Fruit fly (Drosophila melanogaster) whole organism, embryonic: ENCODE data around the gene heix.
A peak's percentile ranks its signal among the peaks of the same experiment; 100 is the strongest.

Experiments used
- Asciz ChIP-seq: fragments of 200-800 bp; sonication (Bioruptor generic); optimal IDR thresholded peaks from 2 replicates; lab custom pipeline; 2017; ENCODE audit warnings: missing biosample characterization, mild to moderate bottlenecking, missing genetic modification characterization, missing genetic modification reagents
- BEAF-32 ChIP-seq: fragments of 200-800 bp; sonication (Bioruptor generic); optimal IDR thresholded peaks from 3 replicates; lab custom pipeline; 2017; ENCODE audit warnings: missing biosample characterization, missing genetic modification characterization, mild to moderate bottlenecking, moderate library complexity, missing genetic modification reagents
- CG1024 ChIP-seq: fragments of 200-800 bp; sonication (Bioruptor generic); IDR thresholded peaks from 2 replicates; pipeline ENCODE4 v1.3.6; 2022; ENCODE audit warnings: missing biosample characterization, missing genetic modification characterization
- CG10462 ChIP-seq: fragments of 200-800 bp; sonication (Bioruptor generic); optimal IDR thresholded peaks from 2 replicates; lab custom pipeline; 2016; ENCODE audit warnings: missing biosample characterization, missing genetic modification characterization
- CG11398 ChIP-seq: fragments of 200-800 bp; sonication (Bioruptor generic); optimal IDR thresholded peaks from 2 replicates; lab custom pipeline; 2016; ENCODE audit warnings: missing biosample characterization, missing genetic modification characterization
- CG11456 ChIP-seq: fragments of 200-800 bp; sonication (Bioruptor generic); IDR thresholded peaks from 3 replicates; pipeline ENCODE4 v1.3.6; 2022; ENCODE audit warnings: missing biosample characterization, missing genetic modification characterization
- CG11504 ChIP-seq: fragments of 200-800 bp; sonication (Bioruptor generic); optimal IDR thresholded peaks from 3 replicates; lab custom pipeline; 2019; ENCODE audit warnings: missing biosample characterization, mild to moderate bottlenecking, missing genetic modification characterization, moderate library complexity
- CG11560 ChIP-seq: fragments of 200-800 bp; sonication (Bioruptor generic); IDR thresholded peaks from 3 replicates; pipeline ENCODE4 v1.3.6; 2022; ENCODE audit warnings: missing biosample characterization, missing genetic modification characterization
- CG11695 ChIP-seq: fragments of 200-800 bp; sonication (Bioruptor generic); IDR thresholded peaks from 3 replicates; pipeline ENCODE4 v1.3.6; 2022; ENCODE audit warnings: missing biosample characterization, missing genetic modification characterization
- CG12155 ChIP-seq: fragments of 200-800 bp; sonication (Bioruptor generic); optimal IDR thresholded peaks from 3 replicates; lab custom pipeline; 2016; ENCODE audit warnings: missing biosample characterization, missing genetic modification characterization
- CG12769 ChIP-seq: fragments of 200-800 bp; sonication (Bioruptor generic); optimal IDR thresholded peaks from 2 replicates; lab custom pipeline; 2019; ENCODE audit warnings: missing biosample characterization, mild to moderate bottlenecking, missing genetic modification characterization, moderate library complexity
- CG13624 ChIP-seq: fragments of 200-800 bp; sonication (Bioruptor generic); optimal IDR thresholded peaks from 2 replicates; lab custom pipeline; 2016; ENCODE audit warnings: missing biosample characterization, missing genetic modification characterization
- CG14050 ChIP-seq: fragments of 200-800 bp; sonication (Bioruptor generic); IDR thresholded peaks from 3 replicates; pipeline ENCODE4 v1.3.6; 2022; ENCODE audit warnings: missing biosample characterization, missing genetic modification characterization
- CG15479 ChIP-seq: fragments of 200-800 bp; sonication (Bioruptor generic); optimal IDR thresholded peaks from 3 replicates; lab custom pipeline; 2019; ENCODE audit warnings: missing biosample characterization, mild to moderate bottlenecking, missing genetic modification characterization, moderate library complexity
- CG17612 ChIP-seq: fragments of 200-800 bp; sonication (Bioruptor generic); IDR thresholded peaks from 2 replicates; pipeline ENCODE4 v1.3.6; 2022; ENCODE audit warnings: missing biosample characterization, missing genetic modification characterization
- CG17829 ChIP-seq: fragments of 200-800 bp; optimal IDR thresholded peaks from 2 replicates; lab custom pipeline; 2019; ENCODE audit warnings: missing biosample characterization, mild to moderate bottlenecking, missing genetic modification characterization, moderate library complexity
- CG3065 ChIP-seq: fragments of 200-800 bp; sonication (Bioruptor generic); optimal IDR thresholded peaks from 2 replicates; lab custom pipeline; 2016; ENCODE audit warnings: missing biosample characterization, missing genetic modification characterization
- CG32532 ChIP-seq: fragments of 200-800 bp; sonication (Bioruptor generic); IDR thresholded peaks from 2 replicates; pipeline ENCODE4 v1.3.6; 2022; ENCODE audit warnings: missing biosample characterization, missing genetic modification characterization
- CG32772 ChIP-seq: fragments of 200-800 bp; sonication (Bioruptor generic); IDR thresholded peaks from 2 replicates; pipeline ENCODE4 v1.3.6; 2022; ENCODE audit warnings: missing biosample characterization, missing genetic modification characterization
- CG34376 ChIP-seq: fragments of 200-800 bp; sonication (Bioruptor generic); optimal IDR thresholded peaks from 2 replicates; lab custom pipeline; 2018; ENCODE audit warnings: missing biosample characterization, mild to moderate bottlenecking, missing genetic modification characterization
- CG3726 ChIP-seq: fragments of 200-800 bp; sonication (Bioruptor generic); IDR thresholded peaks from 3 replicates; pipeline ENCODE4, ENCODE4 v1.3.6; 2022; ENCODE audit warnings: missing biosample characterization, missing genetic modification characterization
- CG4360 ChIP-seq: fragments of 200-800 bp; sonication (Bioruptor generic); IDR thresholded peaks from 2 replicates; pipeline ENCODE4 v1.3.6; 2022; ENCODE audit warnings: missing biosample characterization, missing genetic modification characterization
- CG6683 ChIP-seq: fragments of 200-800 bp; sonication (Bioruptor generic); optimal IDR thresholded peaks from 2 replicates; lab custom pipeline; 2017; ENCODE audit warnings: missing biosample characterization, mild to moderate bottlenecking, missing genetic modification characterization, missing genetic modification reagents
- CG6689 ChIP-seq: fragments of 200-800 bp; sonication (Bioruptor generic); IDR thresholded peaks from 2 replicates; pipeline ENCODE4 v1.3.6; 2022; ENCODE audit warnings: missing biosample characterization, missing genetic modification characterization
- CG8290 ChIP-seq, 3 experiments: fragments of 200-800 bp; sonication (Bioruptor generic); optimal IDR thresholded peaks; 2 replicates each; lab custom pipeline; 2016 to 2019; ENCODE audit warnings: missing biosample characterization in 3 of 3, missing genetic modification characterization in 3 of 3, mild to moderate bottlenecking in 2 of 3, moderate library complexity in 1 of 3
- E2f2 ChIP-seq: fragments of 200-800 bp; sonication (Bioruptor generic); IDR thresholded peaks from 2 replicates; pipeline ENCODE4 v1.3.6; 2022; ENCODE audit warnings: missing biosample characterization, missing genetic modification characterization
- Eip74EF ChIP-seq, 2 experiments: fragments of 200-800 bp in 1 of 2; fragments of >200 bp in 1 of 2; sonication (Bioruptor generic) in 1 of 2; optimal IDR thresholded peaks; 2 replicates each; lab custom pipeline; 2017 to 2019; ENCODE audit warnings: missing biosample characterization in 2 of 2, missing genetic modification characterization in 2 of 2, mild to moderate bottlenecking in 1 of 2, moderate library complexity in 1 of 2
- Fer1 ChIP-seq: fragments of 200-800 bp; sonication (Bioruptor generic); optimal IDR thresholded peaks from 2 replicates; lab custom pipeline; 2017; ENCODE audit warnings: missing biosample characterization, mild to moderate bottlenecking, missing genetic modification characterization
- Hmr ChIP-seq: fragments of 200-800 bp; sonication (Bioruptor generic); optimal IDR thresholded peaks from 3 replicates; lab custom pipeline; 2017; ENCODE audit warnings: mild to moderate bottlenecking, missing biosample characterization, missing genetic modification reagents, missing genetic modification characterization
- Mes4 ChIP-seq: fragments of 200-800 bp; sonication (Bioruptor generic); optimal IDR thresholded peaks from 2 replicates; lab custom pipeline; 2016; ENCODE audit warnings: missing biosample characterization, missing genetic modification characterization
- Side ChIP-seq: fragments of 200-800 bp; sonication (Bioruptor generic); optimal IDR thresholded peaks from 2 replicates; lab custom pipeline; 2016; ENCODE audit warnings: missing biosample characterization, missing genetic modification characterization
- ara ChIP-seq: fragments of 200-800 bp; sonication (Bioruptor generic); IDR thresholded peaks from 2 replicates; pipeline ENCODE4 v1.3.6; 2022; ENCODE audit warnings: missing biosample characterization, missing genetic modification characterization
- dan ChIP-seq: fragments of 200-800 bp; sonication (Bioruptor generic); IDR thresholded peaks from 2 replicates; pipeline ENCODE4 v1.3.6; 2022; ENCODE audit warnings: missing biosample characterization, missing genetic modification characterization
- danr ChIP-seq: fragments of 200-800 bp; sonication (Bioruptor generic); IDR thresholded peaks from 2 replicates; pipeline ENCODE4 v1.3.6; 2022; ENCODE audit warnings: missing biosample characterization, missing genetic modification characterization
- dimm ChIP-seq: fragments of 200-800 bp; sonication (Bioruptor generic); IDR thresholded peaks from 2 replicates; pipeline ENCODE4 v1.3.6; 2022; ENCODE audit warnings: missing biosample characterization, missing genetic modification characterization
- gem ChIP-seq: fragments of 200-800 bp; sonication (Bioruptor generic); optimal IDR thresholded peaks from 2 replicates; lab custom pipeline; 2019; ENCODE audit warnings: missing biosample characterization, mild to moderate bottlenecking, missing genetic modification characterization, moderate library complexity
- hb ChIP-seq: fragments of 200-800 bp; sonication (Bioruptor generic); IDR thresholded peaks from 3 replicates; pipeline ENCODE4 v1.3.6; 2022; ENCODE audit warnings: missing biosample characterization, missing genetic modification characterization; ENCODE audit not compliant: partially characterized antibody
- klu ChIP-seq: fragments of 200-800 bp; sonication (Bioruptor generic); IDR thresholded peaks from 2 replicates; pipeline ENCODE4 v1.3.6; 2022; ENCODE audit warnings: missing biosample characterization, missing genetic modification characterization
- kni ChIP-seq: fragments of 200-800 bp; sonication (Bioruptor generic); optimal IDR thresholded peaks from 3 replicates; lab custom pipeline; 2017; ENCODE audit warnings: mild to moderate bottlenecking, missing biosample characterization, missing genetic modification reagents, missing genetic modification characterization
- knrl ChIP-seq: fragments of 200-800 bp; sonication (Bioruptor generic); IDR thresholded peaks from 3 replicates; pipeline ENCODE4 v1.3.6; 2022; ENCODE audit warnings: missing biosample characterization, missing genetic modification characterization; ENCODE audit not compliant: partially characterized antibody
- mld ChIP-seq: fragments of 200-800 bp; sonication (Bioruptor generic); IDR thresholded peaks from 3 replicates; pipeline ENCODE4 v1.3.6; 2022; ENCODE audit warnings: missing biosample characterization, missing genetic modification characterization; ENCODE audit not compliant: partially characterized antibody
- phol ChIP-seq: fragments of 200-800 bp; sonication (Bioruptor generic); optimal IDR thresholded peaks from 3 replicates; lab custom pipeline; 2018; ENCODE audit warnings: missing biosample characterization, mild to moderate bottlenecking, missing genetic modification characterization, moderate library complexity
- pzg ChIP-seq: fragments of 200-800 bp; sonication (Bioruptor generic); optimal IDR thresholded peaks from 3 replicates; lab custom pipeline; 2018; ENCODE audit warnings: missing biosample characterization, mild to moderate bottlenecking, missing genetic modification characterization, moderate library complexity
- salm ChIP-seq: fragments of 200-800 bp; sonication (Bioruptor generic); optimal IDR thresholded peaks from 2 replicates; lab custom pipeline; 2018; ENCODE audit warnings: missing biosample characterization, mild to moderate bottlenecking, missing genetic modification characterization
- ssp ChIP-seq: fragments of 200-800 bp; sonication (Bioruptor generic); IDR thresholded peaks from 2 replicates; pipeline ENCODE4 v1.3.6; 2022; ENCODE audit warnings: missing biosample characterization, missing genetic modification characterization
- trh ChIP-seq: fragments of 200-800 bp; sonication (Bioruptor generic); optimal IDR thresholded peaks from 2 replicates; lab custom pipeline; 2016; ENCODE audit warnings: missing biosample characterization, missing genetic modification characterization
- twi ChIP-seq: fragments of 200-800 bp; optimal IDR thresholded peaks from 2 replicates; lab custom pipeline; 2019; ENCODE audit warnings: missing biosample characterization, mild to moderate bottlenecking, missing genetic modification characterization, moderate library complexity
- tx ChIP-seq: fragments of 200-800 bp; sonication (Bioruptor generic); optimal IDR thresholded peaks from 2 replicates; lab custom pipeline; 2016; ENCODE audit warnings: missing biosample characterization, missing genetic modification characterization
- wek ChIP-seq: fragments of 200-800 bp; sonication (Bioruptor generic); optimal IDR thresholded peaks from 3 replicates; lab custom pipeline; 2018; ENCODE audit warnings: missing biosample characterization, mild to moderate bottlenecking, missing genetic modification characterization, moderate library complexity
- zfh1 ChIP-seq: fragments of 200-800 bp; sonication (Bioruptor generic); IDR thresholded peaks from 3 replicates; pipeline ENCODE4 v1.3.6; 2022; ENCODE audit warnings: missing biosample characterization, missing genetic modification characterization

Gene heix

DNA sequence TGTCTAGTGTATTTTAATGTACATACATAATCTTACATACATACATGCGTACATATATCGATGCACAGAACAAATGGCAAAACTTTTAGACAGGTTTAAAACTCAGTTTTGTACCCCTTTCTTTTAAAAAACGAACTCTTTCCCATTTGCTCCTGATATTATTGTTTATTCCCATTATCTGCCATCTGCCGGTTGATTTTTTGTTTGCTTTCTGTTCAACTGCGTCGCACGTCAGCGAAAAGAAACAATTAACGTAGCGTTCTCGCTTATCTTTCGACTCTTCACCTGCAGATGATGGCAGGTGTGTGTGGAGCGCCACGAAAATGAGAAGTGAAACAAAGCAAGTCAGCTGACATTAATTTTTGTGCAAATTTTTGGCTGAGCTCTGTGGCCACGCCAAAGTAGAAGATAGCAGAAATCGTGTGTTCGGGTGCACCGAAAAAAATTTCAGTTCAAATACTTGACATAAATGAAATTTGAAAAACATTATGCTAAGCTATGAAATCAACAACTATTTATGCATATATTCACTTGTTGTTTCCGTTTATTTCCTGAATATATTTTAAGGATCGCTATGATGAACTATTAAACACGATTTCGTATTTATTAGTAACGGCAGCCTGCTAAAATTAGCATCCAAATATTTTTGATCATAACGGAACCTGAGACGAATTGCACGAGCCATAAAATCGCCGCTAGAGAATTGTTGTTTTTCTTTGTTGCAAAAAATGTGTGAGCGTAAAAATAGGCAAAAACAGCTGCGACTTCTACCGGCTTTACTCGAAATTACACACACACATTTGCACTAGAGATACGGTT lies 28.8 kb downstream of the heix start (continued):
- TF ChIP-seq wek (GFP tag; lab: Kevin White, UChicago) (no peak), salm (tag; lab: Kevin White, UChicago) (no peak), ssp (GFP tag; lab: Robert Waterston, UW) (no peak), tx (GFP tag; lab: Kevin White, UChicago) (no peak), CG10462 (GFP tag; lab: Kevin White, UChicago) (no peak), danr (GFP tag; lab: Robert Waterston, UW) (no peak), twi (tag; lab: Kevin White, UChicago) (no peak), CG12155 (GFP tag; lab: Kevin White, UChicago) (peak; percentile 15), knrl (GFP tag; lab: Robert Waterston, UW) (no peak), CG32772 (GFP tag; lab: Robert Waterston, UW) (no peak), BEAF-32 (GFP tag; lab: Kevin White, UChicago) (no peak), Side (GFP tag; lab: Kevin White, UChicago) (no peak), gem (tag; lab: Kevin White, UChicago) (peak; percentile 66), zfh1 (GFP tag; lab: Robert Waterston, UW) (no peak), CG14050 (GFP tag; lab: Robert Waterston, UW) (no peak), Fer1 (GFP tag; lab: Kevin White, UChicago) (no peak), CG11695 (GFP tag; lab: Robert Waterston, UW) (no peak), dan (GFP tag; lab: Robert Waterston, UW) (no peak), phol (peak; percentile 25), hb (no peak), CG11456 (GFP tag; lab: Robert Waterston, UW) (no peak), klu (no peak), Eip74EF (GFP tag; optimal IDR thresholded peaks at IDR 0.05; lab: Kevin White, UChicago) (no peak), CG11398 (GFP tag; lab: Kevin White, UChicago) (no peak), CG34376 (no peak), CG13624 (GFP tag; lab: Kevin White, UChicago) (no peak), CG6689 (GFP tag; lab: Robert Waterston, UW) (no peak), pzg (GFP tag; lab: Kevin White, UChicago) (no peak), CG3065 (GFP tag; lab: Kevin White, UChicago) (no peak), CG32532 (GFP tag; lab: Robert Waterston, UW) (no peak), CG11504 (tag; lab: Kevin White, UChicago) (peak; percentile 43), CG8290 (GFP tag; optimal IDR thresholded peaks at IDR 0.05; lab: Kevin White, UChicago) (no peak), CG8290 (tag; optimal IDR thresholded peaks at IDR 0.05; lab: Kevin White, UChicago) (no peak), CG11560 (tag; lab: Robert Waterston, UW) (no peak), CG15479 (GFP tag; lab: Kevin White, UChicago) (no peak), mld (GFP tag; lab: Robert Waterston, UW) (no peak), CG4360 (GFP tag; lab: Robert Waterston, UW) (no peak), CG17612 (GFP tag; lab: Robert Waterston, UW) (no peak), dimm (no peak), CG3726 (GFP tag; lab: Robert Waterston, UW) (no peak), CG17829 (tag; lab: Kevin White, UChicago) (no peak), Hmr (GFP tag; lab: Kevin White, UChicago) (peak; percentile 25), kni (GFP tag; lab: Kevin White, UChicago) (no peak), trh (GFP tag; lab: Kevin White, UChicago) (no peak), CG1024 (GFP tag; lab: Robert Waterston, UW) (no peak), Mes4 (GFP tag; lab: Kevin White, UChicago) (no peak), E2f2 (GFP tag; lab: Robert Waterston, UW) (no peak), CG12769 (no peak), CG6683 (GFP tag; lab: Kevin White, UChicago) (no peak), ara (GFP tag; lab: Robert Waterston, UW) (no peak), Asciz (GFP tag; lab: Kevin White, UChicago) (peak; percentile 6)
